Worm (Caenorhabditis elegans) whole organism, L3 larva: ENCODE results near the gene tpp-2.

ENCODE experiments used
- R02D3.7 ChIP-seq: fragments of 150-350 bp; optimal IDR thresholded peaks from 2 replicates; lab custom pipeline; 2014; ENCODE audit warnings: missing biosample characterization, missing genetic modification characterization
- elt-2 ChIP-seq: sonication (generic microtip); optimal IDR thresholded peaks from 2 replicates; lab custom pipeline; 2016; ENCODE audit warnings: missing genetic modification reagents, mild to moderate bottlenecking, missing genetic modification characterization, missing compliant biosample characterization
- fos-1 ChIP-seq: fragments of 150-350 bp; optimal IDR thresholded peaks from 2 replicates; lab custom pipeline; 2014; ENCODE audit warnings: missing biosample characterization, missing genetic modification characterization
- nhr-11 ChIP-seq: fragments of 150-350 bp; optimal IDR thresholded peaks from 2 replicates; lab custom pipeline; 2014; ENCODE audit warnings: missing biosample characterization, missing genetic modification characterization
- nhr-28 ChIP-seq: fragments of 150-350 bp; optimal IDR thresholded peaks from 2 replicates; lab custom pipeline; 2014; ENCODE audit warnings: missing biosample characterization, missing genetic modification characterization
- pqm-1 ChIP-seq: fragments of 150-350 bp; optimal IDR thresholded peaks from 2 replicates; lab custom pipeline; 2017; ENCODE audit warnings: missing biosample characterization, missing genetic modification characterization, inconsistent platforms
- skn-1 ChIP-seq: fragments of 150-350 bp; optimal IDR thresholded peaks from 2 replicates; lab custom pipeline; 2014; ENCODE audit warnings: missing biosample characterization, missing genetic modification characterization
- tbx-2 ChIP-seq: sonication (generic microtip); optimal IDR thresholded peaks from 2 replicates; lab custom pipeline; 2016; ENCODE audit warnings: mild to moderate bottlenecking, missing genetic modification characterization, missing compliant biosample characterization
- unc-62 ChIP-seq: fragments of 150-350 bp; sonication (generic microtip); optimal IDR thresholded peaks from 4 replicates; lab custom pipeline; 2014; ENCODE audit warnings: missing biosample characterization, missing genetic modification reagents, missing genetic modification characterization
- ztf-11 ChIP-seq: fragments of 150-350 bp; optimal IDR thresholded peaks from 2 replicates; lab custom pipeline; 2014; ENCODE audit warnings: missing biosample characterization, missing genetic modification characterization

- no peak for TF ChIP-seq elt-2
- no peak for TF ChIP-seq R02D3.7 (tag; lab: Kevin White, UChicago)
- no peak for TF ChIP-seq unc-62 (GFP tag; lab: Kevin White, UChicago)
- TF ChIP-seq nhr-11 (tag; lab: Kevin White, UChicago): no peak
- TF ChIP-seq skn-1 (tag; lab: Kevin White, UChicago): no peak
- TF ChIP-seq fos-1 (tag; lab: Kevin White, UChicago): no peak
- TF ChIP-seq pqm-1: no peak
- no peak for TF ChIP-seq ztf-11 (tag; lab: Kevin White, UChicago)
- no peak for TF ChIP-seq tbx-2
- TF ChIP-seq nhr-28 (tag; lab: Kevin White, UChicago): no peak
Observed at ce11 chrII:6142539-6142938, 45.1 kb upstream of the tpp-2 start.
